Worm (Caenorhabditis elegans): ENCODE results near the gene F37C12.10.

ce11 chrIII:7189581-7190128, 1.5 kb upstream of the F37C12.10 start, which contains the start of gene rps-21:
- no peak for TF ChIP-seq pat-9 (tag; optimal IDR thresholded peaks at IDR 0.05)
- no peak for TF ChIP-seq ahr-1 (tag; optimal IDR thresholded peaks at IDR 0.05)
- no peak for TF ChIP-seq syd-9 (tag; optimal IDR thresholded peaks at IDR 0.05)
- peak; percentile 19 for TF ChIP-seq rnt-1 (tag; optimal IDR thresholded peaks at IDR 0.05)
- TF ChIP-seq ref-2 (tag; optimal IDR thresholded peaks at IDR 0.05), result peak; percentile 11
- TF ChIP-seq fax-1 (tag; optimal IDR thresholded peaks at IDR 0.05), result no peak
- TF ChIP-seq ama-1 (optimal IDR thresholded peaks at IDR 0.05), result no peak

All from whole organism, late embryonic.